Worm (Caenorhabditis elegans) whole organism, midembryonic: ENCODE results near the gene F01G10.5.

ENCODE experiments used
- T22C8.4 ChIP-seq: fragments of 200-800 bp; sonication (Bioruptor generic); IDR thresholded peaks from 2 replicates; pipeline ENCODE4 v1.3.6; 2022; ENCODE audit warnings: missing genetic modification characterization, missing compliant biosample characterization
- cog-1 ChIP-seq: sonication (generic microtip); optimal IDR thresholded peaks from 2 replicates; lab custom pipeline; 2016; ENCODE audit warnings: missing genetic modification characterization, missing compliant biosample characterization
- flt-1 ChIP-seq: fragments of 200-800 bp; sonication (Bioruptor generic); IDR thresholded peaks from 2 replicates; pipeline ENCODE4 v1.3.6; 2022; ENCODE audit warnings: missing genetic modification characterization, missing compliant biosample characterization
- klf-2 ChIP-seq: fragments of 200-800 bp; sonication (Bioruptor generic); conservative IDR thresholded peaks from 2 replicates; pipeline ENCODE4 v1.3.6; 2022; ENCODE audit warnings: missing genetic modification reagents, missing genetic modification characterization, missing compliant biosample characterization
- med-1 ChIP-seq: sonication (generic microtip); optimal IDR thresholded peaks from 2 replicates; lab custom pipeline; 2017; ENCODE audit warnings: missing genetic modification characterization, mild to moderate bottlenecking, missing compliant biosample characterization, antibody characterized with exemption, missing genetic modification reagents; ENCODE audit not compliant: insufficient read depth
- ref-1 ChIP-seq: fragments of 200-800 bp; sonication (Bioruptor generic); conservative IDR thresholded peaks from 2 replicates; pipeline ENCODE4 v1.3.6; 2022; ENCODE audit warnings: missing genetic modification reagents, missing genetic modification characterization, missing compliant biosample characterization
- tab-1 ChIP-seq: fragments of 200-800 bp; sonication (Bioruptor generic); IDR thresholded peaks from 2 replicates; pipeline ENCODE4 v1.3.6; 2022; ENCODE audit warnings: missing genetic modification characterization, missing compliant biosample characterization
- ztf-23 ChIP-seq: fragments of 200-800 bp; sonication (Bioruptor generic); IDR thresholded peaks from 2 replicates; pipeline ENCODE4 v1.3.6; 2022; ENCODE audit warnings: missing genetic modification reagents, missing genetic modification characterization, missing compliant biosample characterization
- ztf-29 ChIP-seq: fragments of 200-800 bp; sonication (Bioruptor generic); IDR thresholded peaks from 2 replicates; pipeline ENCODE4 v1.3.6; 2022; ENCODE audit warnings: missing genetic modification reagents, missing genetic modification characterization, missing compliant biosample characterization

DNA sequence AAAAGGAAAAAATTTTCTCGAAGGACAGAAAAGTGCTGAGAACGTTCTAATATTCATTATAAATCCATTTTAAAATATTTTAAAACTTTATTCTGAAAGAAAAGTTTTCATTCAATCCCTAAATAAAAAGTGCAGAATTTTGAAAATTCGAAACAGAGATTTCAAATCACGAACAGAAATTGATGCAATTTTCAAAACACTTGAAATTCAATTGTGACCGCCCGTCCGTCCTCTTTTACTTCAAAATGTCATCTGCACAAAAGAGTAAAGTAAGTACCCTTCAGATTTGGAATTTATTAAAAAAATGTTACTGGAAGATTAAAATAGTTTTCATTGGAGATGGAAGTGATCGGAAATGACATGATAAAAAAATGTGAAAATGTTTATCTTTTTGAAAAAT is 42.4 kb downstream of the F01G10.5 start:
- TF ChIP-seq klf-2 (GFP tag; lab: Robert Waterston, UW): no peak
- TF ChIP-seq T22C8.4 (GFP tag; lab: Robert Waterston, UW): no peak
- TF ChIP-seq flt-1: no peak
- TF ChIP-seq ref-1 (GFP tag; lab: Robert Waterston, UW): no peak
- no peak for TF ChIP-seq cog-1
- no peak for TF ChIP-seq med-1
- TF ChIP-seq tab-1 (GFP tag; lab: Robert Waterston, UW): no peak
- TF ChIP-seq ztf-29 (GFP tag; lab: Robert Waterston, UW): no peak
- no peak for TF ChIP-seq ztf-23 (GFP tag; lab: Robert Waterston, UW)
